Fruit fly (Drosophila melanogaster): ENCODE measurements around the gene CG9932.

- TF ChIP-seq psq (GFP tag; optimal IDR thresholded peaks at IDR 0.05) (no peak), usp (GFP tag; optimal IDR thresholded peaks at IDR 0.05) (no peak), lola (GFP tag; optimal IDR thresholded peaks at IDR 0.05) (no peak), br (GFP tag; optimal IDR thresholded peaks at IDR 0.05) (no peak), fru (GFP tag; optimal IDR thresholded peaks at IDR 0.05) (no peak), Hr83 (GFP tag; optimal IDR thresholded peaks at IDR 0.05; ENCODE audit: poor library complexity, severe bottlenecking) (no peak), woc (GFP tag; optimal IDR thresholded peaks at IDR 0.05) (no peak), pan (optimal IDR thresholded peaks at IDR 0.05) (no peak), Dfd (GFP tag; optimal IDR thresholded peaks at IDR 0.05) (no peak), N (GFP tag; optimal IDR thresholded peaks at IDR 0.05) (no peak), GATAd (GFP tag; optimal IDR thresholded peaks at IDR 0.05) (no peak), Vsx2 (GFP tag; optimal IDR thresholded peaks at IDR 0.05; ENCODE audit: partially characterized antibody) (no peak), h (GFP tag; optimal IDR thresholded peaks at IDR 0.05) (no peak), foxo (GFP tag; optimal IDR thresholded peaks at IDR 0.05) (no peak)
Observed at dm6 chr2L:13014038-13014790, 45.7 kb downstream of the CG9932 start.
